Fruit fly (Drosophila melanogaster) whole organism, embryonic: ENCODE data around the gene CG7794.
A peak's percentile ranks its signal among the peaks of the same experiment; 100 is the strongest.

Experiments
- Ada2b ChIP-seq: fragments of 200-800 bp; sonication (Bioruptor generic); IDR thresholded peaks from 2 replicates; pipeline ENCODE4 v1.3.6; 2022; ENCODE audit warnings: missing biosample characterization, missing genetic modification characterization
- Atf-2 ChIP-seq: fragments of 200-800 bp; sonication (Bioruptor generic); optimal IDR thresholded peaks from 2 replicates; lab custom pipeline; 2016; ENCODE audit warnings: missing biosample characterization, missing genetic modification characterization
- Awh ChIP-seq: fragments of 200-800 bp; sonication (Bioruptor generic); IDR thresholded peaks from 2 replicates; pipeline ENCODE4, ENCODE4 v1.3.6; 2022; ENCODE audit warnings: missing biosample characterization, missing genetic modification characterization
- CG12104 ChIP-seq: fragments of 200-800 bp; sonication (Bioruptor generic); optimal IDR thresholded peaks from 3 replicates; lab custom pipeline; 2016; ENCODE audit warnings: missing biosample characterization, missing genetic modification characterization
- CG12744 ChIP-seq: fragments of 200-800 bp; sonication (Bioruptor generic); optimal IDR thresholded peaks from 2 replicates; lab custom pipeline; 2016; ENCODE audit warnings: missing biosample characterization, missing genetic modification characterization
- CG12942 ChIP-seq: fragments of 200-800 bp; sonication (Bioruptor generic); optimal IDR thresholded peaks from 3 replicates; lab custom pipeline; 2016; ENCODE audit warnings: missing biosample characterization, missing genetic modification characterization
- CG14050 ChIP-seq: fragments of 200-800 bp; sonication (Bioruptor generic); IDR thresholded peaks from 3 replicates; pipeline ENCODE4 v1.3.6; 2022; ENCODE audit warnings: missing biosample characterization, missing genetic modification characterization
- CG15479 ChIP-seq: fragments of 200-800 bp; sonication (Bioruptor generic); optimal IDR thresholded peaks from 3 replicates; lab custom pipeline; 2019; ENCODE audit warnings: missing biosample characterization, mild to moderate bottlenecking, missing genetic modification characterization, moderate library complexity
- CG15514 ChIP-seq: fragments of 200-800 bp; sonication (Bioruptor generic); optimal IDR thresholded peaks from 3 replicates; lab custom pipeline; 2017; ENCODE audit warnings: missing biosample characterization, missing genetic modification characterization, mild to moderate bottlenecking, moderate library complexity, missing genetic modification reagents
- CG16813 ChIP-seq: fragments of 200-800 bp; sonication (Bioruptor generic); IDR thresholded peaks from 3 replicates; pipeline ENCODE4 v1.3.6; 2022; ENCODE audit warnings: missing biosample characterization, missing genetic modification characterization; ENCODE audit not compliant: partially characterized antibody
- CG17328 ChIP-seq: fragments of 200-800 bp; sonication (Bioruptor generic); IDR thresholded peaks from 2 replicates; pipeline ENCODE4 v1.3.6; 2022; ENCODE audit warnings: missing biosample characterization, missing genetic modification characterization
- CG17912 ChIP-seq: fragments of 200-800 bp; sonication (Bioruptor generic); optimal IDR thresholded peaks from 2 replicates; lab custom pipeline; 2018; ENCODE audit warnings: missing biosample characterization, mild to moderate bottlenecking, missing genetic modification characterization
- CG2129 ChIP-seq: fragments of 200-800 bp; sonication (Bioruptor generic); IDR thresholded peaks from 2 replicates; pipeline ENCODE4 v1.3.6; 2022; ENCODE audit warnings: missing biosample characterization, missing genetic modification characterization; ENCODE audit not compliant: partially characterized antibody
- CG30020 ChIP-seq: fragments of 200-800 bp; optimal IDR thresholded peaks from 2 replicates; lab custom pipeline; 2019; ENCODE audit warnings: missing biosample characterization, mild to moderate bottlenecking, missing genetic modification characterization, moderate library complexity
- CG31441 ChIP-seq: fragments of 200-800 bp; sonication (Bioruptor generic); IDR thresholded peaks from 2 replicates; pipeline ENCODE4 v1.3.6; 2022; ENCODE audit warnings: missing biosample characterization, missing genetic modification characterization
- CG34422 ChIP-seq: fragments of 200-800 bp; sonication (Bioruptor generic); IDR thresholded peaks from 3 replicates; pipeline ENCODE4 v1.3.6; 2022; ENCODE audit warnings: missing biosample characterization, missing genetic modification characterization
- CG42726 ChIP-seq: fragments of 200-800 bp; sonication (Bioruptor generic); IDR thresholded peaks from 2 replicates; pipeline ENCODE4 v1.3.6; 2022; ENCODE audit warnings: missing biosample characterization, missing genetic modification characterization; ENCODE audit not compliant: partially characterized antibody
- CG43689 ChIP-seq: fragments of 200-800 bp; sonication (Bioruptor generic); IDR thresholded peaks from 2 replicates; pipeline ENCODE4 v1.3.6; 2022; ENCODE audit warnings: missing biosample characterization, missing genetic modification characterization
- CG4820 ChIP-seq: fragments of 200-800 bp; sonication (Bioruptor generic); optimal IDR thresholded peaks from 3 replicates; lab custom pipeline; 2016; ENCODE audit warnings: missing biosample characterization, missing genetic modification characterization
- CG5245 ChIP-seq: fragments of 200-800 bp; sonication (Bioruptor generic); optimal IDR thresholded peaks from 3 replicates; lab custom pipeline; 2016; ENCODE audit warnings: missing biosample characterization, missing genetic modification characterization
- CG6791 ChIP-seq: fragments of 200-800 bp; sonication (Bioruptor generic); IDR thresholded peaks from 3 replicates; pipeline ENCODE4 v1.3.6; 2022; ENCODE audit warnings: missing biosample characterization, missing genetic modification characterization; ENCODE audit not compliant: partially characterized antibody
- Dp ChIP-seq: fragments of 200-800 bp; sonication (Bioruptor generic); optimal IDR thresholded peaks from 2 replicates; lab custom pipeline; 2018; ENCODE audit warnings: missing biosample characterization, mild to moderate bottlenecking, missing genetic modification characterization, moderate library complexity
- Eip74EF ChIP-seq, 2 experiments: fragments of 200-800 bp in 1 of 2; fragments of >200 bp in 1 of 2; sonication (Bioruptor generic) in 1 of 2; optimal IDR thresholded peaks; 2 replicates each; lab custom pipeline; 2017 to 2019; ENCODE audit warnings: missing biosample characterization in 2 of 2, missing genetic modification characterization in 2 of 2, mild to moderate bottlenecking in 1 of 2, moderate library complexity in 1 of 2
- Hand ChIP-seq: fragments of 200-800 bp; sonication (Bioruptor generic); optimal IDR thresholded peaks from 2 replicates; lab custom pipeline; 2017; ENCODE audit warnings: mild to moderate bottlenecking, missing biosample characterization, missing genetic modification reagents, missing genetic modification characterization
- Hr78 ChIP-seq, 2 experiments: fragments of 200-800 bp in 1 of 2; fragments of >200 bp in 1 of 2; sonication (Bioruptor generic) in 1 of 2; optimal IDR thresholded peaks; 2 replicates each; lab custom pipeline; 2017 to 2019; ENCODE audit warnings: missing biosample characterization in 2 of 2, missing genetic modification characterization in 2 of 2, mild to moderate bottlenecking in 1 of 2, moderate library complexity in 1 of 2
- Jarid2 ChIP-seq: fragments of 200-800 bp; sonication (Bioruptor generic); optimal IDR thresholded peaks from 3 replicates; lab custom pipeline; 2017; ENCODE audit warnings: mild to moderate bottlenecking, missing biosample characterization, missing genetic modification reagents, missing genetic modification characterization
- Meics ChIP-seq: fragments of 200-800 bp; sonication (Bioruptor generic); optimal IDR thresholded peaks from 2 replicates; lab custom pipeline; 2017; ENCODE audit warnings: missing biosample characterization, mild to moderate bottlenecking, missing genetic modification characterization
- Rfx ChIP-seq: fragments of 200-800 bp; sonication (Bioruptor generic); IDR thresholded peaks from 2 replicates; pipeline ENCODE4 v1.3.6; 2022; ENCODE audit warnings: missing biosample characterization, missing genetic modification characterization
- Six4 ChIP-seq: fragments of 200-800 bp; sonication (Bioruptor generic); optimal IDR thresholded peaks from 2 replicates; lab custom pipeline; 2016; ENCODE audit warnings: missing biosample characterization, missing genetic modification characterization
- Spps ChIP-seq: fragments of 200-800 bp; sonication (Bioruptor generic); optimal IDR thresholded peaks from 2 replicates; lab custom pipeline; 2018; ENCODE audit warnings: missing biosample characterization, mild to moderate bottlenecking, missing genetic modification characterization
- Xrp1 ChIP-seq: fragments of 200-800 bp; sonication (Bioruptor generic); IDR thresholded peaks from 2 replicates; pipeline ENCODE4 v1.3.6; 2022; ENCODE audit warnings: missing biosample characterization, missing genetic modification characterization
- YL-1 ChIP-seq: fragments of 200-800 bp; sonication (Bioruptor generic); optimal IDR thresholded peaks from 3 replicates; lab custom pipeline; 2017; ENCODE audit warnings: missing biosample characterization, mild to moderate bottlenecking, missing genetic modification characterization
- bowl ChIP-seq: fragments of 200-800 bp; sonication (Bioruptor generic); IDR thresholded peaks from 2 replicates; pipeline ENCODE4 v1.3.6; 2022; ENCODE audit warnings: missing biosample characterization, missing genetic modification characterization
- btn ChIP-seq: fragments of 200-800 bp; sonication (Bioruptor generic); optimal IDR thresholded peaks from 2 replicates; lab custom pipeline; 2016; ENCODE audit warnings: missing biosample characterization, missing genetic modification characterization
- chn ChIP-seq: fragments of 200-800 bp; sonication (Bioruptor generic); optimal IDR thresholded peaks from 2 replicates; lab custom pipeline; 2016; ENCODE audit warnings: missing biosample characterization, missing genetic modification characterization
- crol ChIP-seq: fragments of 200-800 bp; sonication (Bioruptor generic); IDR thresholded peaks from 2 replicates; pipeline ENCODE4 v1.3.6; 2022; ENCODE audit warnings: missing biosample characterization, missing genetic modification characterization
- dmrt11E ChIP-seq: fragments of 200-800 bp; sonication (Bioruptor generic); optimal IDR thresholded peaks from 3 replicates; lab custom pipeline; 2018; ENCODE audit warnings: missing biosample characterization, mild to moderate bottlenecking, missing genetic modification characterization, moderate library complexity
- lmd ChIP-seq: fragments of 200-800 bp; sonication (Bioruptor generic); IDR thresholded peaks from 2 replicates; pipeline ENCODE4 v1.3.6; 2022; ENCODE audit warnings: missing biosample characterization, missing genetic modification characterization
- maf-S ChIP-seq: fragments of 200-800 bp; sonication (Bioruptor generic); optimal IDR thresholded peaks from 2 replicates; lab custom pipeline; 2016; ENCODE audit warnings: missing biosample characterization, missing genetic modification characterization
- mam ChIP-seq: fragments of 200-800 bp; sonication (Bioruptor generic); optimal IDR thresholded peaks from 3 replicates; lab custom pipeline; 2016; ENCODE audit warnings: missing biosample characterization, missing genetic modification characterization
- pan ChIP-seq, 4 experiments: fragments of >200 bp in 3 of 4; fragments of 200-800 bp in 1 of 4; sonication (Bioruptor generic) in 1 of 4; optimal IDR thresholded peaks in 3 of 4; IDR thresholded peaks in 1 of 4; 2 replicates each; pipeline versions ENCODE4 v1.3.6 to Lab custom; 2017 to 2022; ENCODE audit warnings: missing biosample characterization in 2 of 4, missing genetic modification characterization in 2 of 4, mixed read lengths in 1 of 4
- pfk ChIP-seq: fragments of 200-800 bp; sonication (Bioruptor generic); optimal IDR thresholded peaks from 2 replicates; lab custom pipeline; 2018; ENCODE audit warnings: missing biosample characterization, mild to moderate bottlenecking, missing genetic modification characterization, moderate library complexity
- pita ChIP-seq: fragments of 200-800 bp; sonication (Bioruptor generic); optimal IDR thresholded peaks from 2 replicates; lab custom pipeline; 2017; ENCODE audit warnings: missing biosample characterization, mild to moderate bottlenecking, missing genetic modification characterization
- prd ChIP-seq, 3 experiments: fragments of >200 bp in 2 of 3; fragments of 200-800 bp in 1 of 3; sonication (Bioruptor generic) in 1 of 3; optimal IDR thresholded peaks in 2 of 3; IDR thresholded peaks in 1 of 3; 2 replicates in 2 of 3; 3 replicates in 1 of 3; pipeline versions ENCODE4 v1.3.6 to Lab custom; 2017 to 2022; ENCODE audit warnings: missing biosample characterization in 1 of 3, missing genetic modification characterization in 1 of 3
- sens ChIP-seq: fragments of 200-800 bp; sonication (Bioruptor generic); peaks from one replicate; lab custom pipeline; 2016; ENCODE audit warnings: missing biosample characterization, missing genetic modification characterization
- ssp ChIP-seq: fragments of 200-800 bp; sonication (Bioruptor generic); IDR thresholded peaks from 2 replicates; pipeline ENCODE4 v1.3.6; 2022; ENCODE audit warnings: missing biosample characterization, missing genetic modification characterization
- ttk ChIP-seq: fragments of 200-800 bp; sonication (Bioruptor generic); IDR thresholded peaks from 2 replicates; pipeline ENCODE4 v2.1.2; 2022; ENCODE audit warnings: missing biosample characterization, missing genetic modification characterization
- z ChIP-seq: fragments of 200-800 bp; sonication (Bioruptor generic); IDR thresholded peaks from 3 replicates; pipeline ENCODE4 v1.3.6; 2022; ENCODE audit warnings: missing biosample characterization, missing genetic modification characterization

Gene CG7794

dm6 chr3R:18015705-18016397, 7.7 kb upstream of the CG7794 start (continued):
- no peak for TF ChIP-seq CG43689
- no peak for TF ChIP-seq dmrt11E (tag; lab: Kevin White, UChicago)
- no peak for TF ChIP-seq Hr78 (GFP tag; optimal IDR thresholded peaks at IDR 0.05; lab: Kevin White, UChicago)
- TF ChIP-seq CG12942 (GFP tag; lab: Kevin White, UChicago), result no peak
- TF ChIP-seq CG5245 (GFP tag; lab: Kevin White, UChicago), result no peak
- TF ChIP-seq CG14050, result no peak
- TF ChIP-seq mam (GFP tag; lab: Kevin White, UChicago), result no peak
- TF ChIP-seq Ada2b (GFP tag; lab: Robert Waterston, UW), result no peak
- TF ChIP-seq CG31441, result no peak
- peak; percentile 25 for TF ChIP-seq Dp (GFP tag; lab: Kevin White, UChicago)
- no peak for TF ChIP-seq lmd (GFP tag; lab: Robert Waterston, UW)
- TF ChIP-seq Six4 (GFP tag; lab: Kevin White, UChicago), result no peak
- TF ChIP-seq CG4820 (GFP tag; lab: Kevin White, UChicago), result no peak
- TF ChIP-seq CG42726, result 0 out of 2 replicates have a peak, but pooled peaks have one; percentile 19
- TF ChIP-seq pita (GFP tag; lab: Kevin White, UChicago), result no peak
- no peak for TF ChIP-seq Spps
- TF ChIP-seq Hand, result no peak
- TF ChIP-seq CG2129 (GFP tag; lab: Robert Waterston, UW), result no peak
- peak; percentile 16 for TF ChIP-seq CG15479 (GFP tag; lab: Kevin White, UChicago)
- no peak for TF ChIP-seq Xrp1
- TF ChIP-seq YL-1 (GFP tag; lab: Kevin White, UChicago), result no peak
- no peak for TF ChIP-seq CG12744
- no peak for TF ChIP-seq pfk
- TF ChIP-seq sens, result peak; percentile 52
- no peak for TF ChIP-seq ttk (GFP tag; lab: Robert Waterston, UW)
- TF ChIP-seq prd (optimal IDR thresholded peaks at IDR 0.05; lab: Kevin White, UChicago), result no peak
- TF ChIP-seq prd (GFP tag; IDR thresholded peaks at IDR 0.05; lab: Robert Waterston, UW), result no peak
- TF ChIP-seq CG30020 (tag; lab: Kevin White, UChicago), result no peak
- TF ChIP-seq CG12104 (GFP tag; lab: Kevin White, UChicago), result no peak
- no peak for TF ChIP-seq crol (GFP tag; lab: Robert Waterston, UW)
- TF ChIP-seq CG6791, result no peak
- no peak for TF ChIP-seq CG17912 (GFP tag; lab: Kevin White, UChicago)

dm6 chr3R:18018828-18019461, 4.6 kb upstream of the CG7794 start, which contains the start of gene DNaseII:
Gene DNaseII (plus strand): TSS chr3R:18019375.
- TF ChIP-seq Eip74EF (GFP tag; optimal IDR thresholded peaks at IDR 0.05; lab: Kevin White, UChicago), result no peak
- no peak for TF ChIP-seq CG16813 (GFP tag; lab: Robert Waterston, UW)
- TF ChIP-seq Awh (GFP tag; lab: Robert Waterston, UW), result no peak
- TF ChIP-seq ssp (GFP tag; lab: Robert Waterston, UW), result no peak
- peak; percentile 58; the same call in 1 of the 2 replicates for TF ChIP-seq Rfx (GFP tag; lab: Robert Waterston, UW)
- TF ChIP-seq Ada2b (GFP tag; lab: Robert Waterston, UW), result no peak
- TF ChIP-seq Atf-2 (GFP tag; lab: Kevin White, UChicago), result no peak
- TF ChIP-seq Jarid2 (GFP tag; lab: Kevin White, UChicago), result no peak
- no peak for TF ChIP-seq pan (optimal IDR thresholded peaks at IDR 0.05; lab: Kevin White, UChicago)
- no peak for TF ChIP-seq pan (GFP tag; optimal IDR thresholded peaks at IDR 0.05 in 1 of 2, IDR thresholded peaks at IDR 0.05 in 1 of 2)
- TF ChIP-seq CG17328, result 0 out of 2 replicates have a peak, but pooled peaks have one; percentile 10
- peak; percentile 53 for TF ChIP-seq Meics
- TF ChIP-seq CG15514, result peak; percentile 26
- TF ChIP-seq CG34422 (GFP tag; lab: Robert Waterston, UW), result no peak; the same call in 2 of the 3 replicates
- TF ChIP-seq Hand, result peak; percentile 31
- no peak for TF ChIP-seq btn (GFP tag; lab: Kevin White, UChicago)
- TF ChIP-seq chn (GFP tag; lab: Kevin White, UChicago), result no peak
- peak; percentile 24; the same call in 1 of the 3 replicates for TF ChIP-seq z (GFP tag; lab: Robert Waterston, UW)
- no peak for TF ChIP-seq maf-S (GFP tag; lab: Kevin White, UChicago)
- peak in 1 of 2 experiments; percentile 71 for TF ChIP-seq Hr78 (GFP tag; optimal IDR thresholded peaks at IDR 0.05; lab: Kevin White, UChicago)
- no peak; the same call in 1 of the 2 replicates for TF ChIP-seq bowl (GFP tag; lab: Robert Waterston, UW)
